Worm (Caenorhabditis elegans): ENCODE measurements around the gene C37E2.3.

- TF ChIP-seq Y75B8A.6 (GFP tag; IDR thresholded peaks at IDR 0.05) (no peak), lsy-2 (tag; optimal IDR thresholded peaks at IDR 0.05) (no peak), ceh-82 (tag; optimal IDR thresholded peaks at IDR 0.05) (no peak)
These were observed 5.4 kb downstream of the C37E2.3 start for ce11 chrX:14185631-14186030.

All from whole organism, L4 larva.